Fruit fly (Drosophila melanogaster) whole organism, embryonic: Measurements from ENCODE around the gene Dus1.

ENCODE experiments used
- CG12299 ChIP-seq: fragments of 200-800 bp; sonication (Bioruptor generic); optimal IDR thresholded peaks from 2 replicates; lab custom pipeline; 2018; ENCODE audit warnings: missing biosample characterization, mild to moderate bottlenecking, missing genetic modification characterization
- CG2875 ChIP-seq: fragments of 200-800 bp; sonication (Bioruptor generic); optimal IDR thresholded peaks from 2 replicates; lab custom pipeline; 2017; ENCODE audit warnings: missing biosample characterization, mild to moderate bottlenecking, missing genetic modification characterization, missing genetic modification reagents
- CG6175 ChIP-seq: fragments of 200-800 bp; sonication (Bioruptor generic); IDR thresholded peaks from 3 replicates; pipeline ENCODE4 v1.3.6; 2022; ENCODE audit warnings: missing biosample characterization, missing genetic modification characterization
- CG6272 ChIP-seq: fragments of 200-800 bp; sonication (Bioruptor generic); IDR thresholded peaks from 2 replicates; pipeline ENCODE4 v1.3.6; 2022; ENCODE audit warnings: missing biosample characterization, missing genetic modification characterization
- CG8359 ChIP-seq: fragments of 200-800 bp; sonication (Bioruptor generic); optimal IDR thresholded peaks from 2 replicates; lab custom pipeline; 2017; ENCODE audit warnings: missing biosample characterization, mild to moderate bottlenecking, missing genetic modification characterization, borderline replicate concordance
- emc ChIP-seq: fragments of 200-800 bp; sonication (Bioruptor generic); optimal IDR thresholded peaks from 2 replicates; lab custom pipeline; 2016; ENCODE audit warnings: missing biosample characterization, missing genetic modification characterization
- mirr ChIP-seq: fragments of 200-800 bp; sonication (Bioruptor generic); optimal IDR thresholded peaks from 3 replicates; lab custom pipeline; 2018; ENCODE audit warnings: missing biosample characterization, mild to moderate bottlenecking, missing genetic modification characterization
- pfk ChIP-seq: fragments of 200-800 bp; sonication (Bioruptor generic); optimal IDR thresholded peaks from 2 replicates; lab custom pipeline; 2018; ENCODE audit warnings: missing biosample characterization, mild to moderate bottlenecking, missing genetic modification characterization, moderate library complexity
- psq ChIP-seq: fragments of 200-800 bp; sonication (Bioruptor generic); optimal IDR thresholded peaks from 2 replicates; lab custom pipeline; 2017; ENCODE audit warnings: missing biosample characterization, missing genetic modification characterization
- ranshi ChIP-seq: fragments of 200-800 bp; sonication (Bioruptor generic); IDR thresholded peaks from 2 replicates; pipeline ENCODE4 v1.3.6; 2022; ENCODE audit warnings: missing biosample characterization, missing genetic modification characterization
- seq ChIP-seq: fragments of 200-800 bp; sonication (Bioruptor generic); IDR thresholded peaks from 2 replicates; pipeline ENCODE4 v1.3.6; 2022; ENCODE audit warnings: missing biosample characterization, missing genetic modification characterization
- zen2 ChIP-seq: fragments of 200-800 bp; sonication (Bioruptor generic); IDR thresholded peaks from 3 replicates; pipeline ENCODE4 v1.3.6; 2022; ENCODE audit warnings: missing biosample characterization, missing genetic modification characterization; ENCODE audit not compliant: partially characterized antibody

DNA sequence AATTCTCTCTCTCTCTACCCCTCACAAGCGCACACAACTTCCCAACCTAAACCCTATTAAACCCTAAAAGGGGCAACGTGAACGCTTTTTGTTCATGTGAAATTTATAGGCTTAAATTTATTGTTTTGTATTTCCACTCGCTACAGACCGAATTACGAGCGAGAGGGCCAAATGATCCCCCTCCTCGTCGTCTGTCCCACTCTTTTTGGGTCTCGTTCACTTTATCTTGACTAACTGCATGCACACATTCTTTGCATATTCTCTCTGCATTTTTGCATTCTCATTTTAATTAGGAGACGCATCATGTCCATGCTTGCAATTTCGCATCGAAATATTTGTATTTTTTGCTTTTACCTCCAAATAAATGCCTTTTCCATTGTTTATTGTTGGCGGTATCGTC lies 50.4 kb downstream of the Dus1 start:
- TF ChIP-seq CG12299 (no peak), CG6175 (GFP tag; lab: Robert Waterston, UW) (no peak), seq (no peak), mirr (GFP tag; lab: Kevin White, UChicago) (no peak), ranshi (GFP tag; lab: Robert Waterston, UW) (no peak), pfk (GFP tag; lab: Kevin White, UChicago) (no peak), CG2875 (no peak), zen2 (GFP tag; lab: Robert Waterston, UW) (no peak), emc (GFP tag; lab: Kevin White, UChicago) (no peak), psq (no peak), CG6272 (no peak), CG8359 (GFP tag; lab: Kevin White, UChicago) (no peak)
